Worm (Caenorhabditis elegans): ENCODE measurements around the gene fbxb-72.

Gene fbxb-72

ce11 chrV:676090-676489, 47.7 kb downstream of the fbxb-72 start:
- no peak for TF ChIP-seq madf-5 (GFP tag; IDR thresholded peaks at IDR 0.05)
- TF ChIP-seq Y48G9A.11 (GFP tag; IDR thresholded peaks at IDR 0.05), result no peak
- no peak for TF ChIP-seq mes-2 (tag; optimal IDR thresholded peaks at IDR 0.05; ENCODE audit: poor library complexity, severe bottlenecking)
- TF ChIP-seq unc-39 (tag; optimal IDR thresholded peaks at IDR 0.05), result no peak
- no peak for TF ChIP-seq nhr-10 (tag; optimal IDR thresholded peaks at IDR 0.05)
- no peak for TF ChIP-seq daf-12 (tag; optimal IDR thresholded peaks at IDR 0.05)
- TF ChIP-seq set-16 (GFP tag; IDR thresholded peaks at IDR 0.05), result no peak
- TF ChIP-seq ztf-7 (tag; optimal IDR thresholded peaks at IDR 0.05), result no peak
- TF ChIP-seq ama-1 (optimal IDR thresholded peaks at IDR 0.05), result no peak
- TF ChIP-seq dmd-8 (GFP tag; IDR thresholded peaks at IDR 0.05), result no peak
- no peak for TF ChIP-seq F10B5.3 (tag; optimal IDR thresholded peaks at IDR 0.05)
- TF ChIP-seq Y75B8A.6 (GFP tag; IDR thresholded peaks at IDR 0.05), result no peak
- TF ChIP-seq ZK337.2 (GFP tag; IDR thresholded peaks at IDR 0.05), result no peak
- TF ChIP-seq daf-8 (GFP tag; IDR thresholded peaks at IDR 0.05), result no peak

- TF ChIP-seq madf-5 (GFP tag; IDR thresholded peaks at IDR 0.05), result no peak
- no peak for TF ChIP-seq T26A8.4 (GFP tag; IDR thresholded peaks at IDR 0.05)
- TF ChIP-seq nhr-48 (tag; optimal IDR thresholded peaks at IDR 0.05), result no peak
- TF ChIP-seq nhr-11 (tag; optimal IDR thresholded peaks at IDR 0.05), result no peak
- no peak for TF ChIP-seq spr-1 (tag; optimal IDR thresholded peaks at IDR 0.05)
- TF ChIP-seq nhr-111 (GFP tag; optimal IDR thresholded peaks at IDR 0.05), result no peak
Observed at ce11 chrV:674213-674612, 49.5 kb downstream of the fbxb-72 start, which contains the start of gene sru-25. Gene sru-25 (minus strand): TSS chrV:674313.

Data from whole organism, L4 larva.